Fruit fly (Drosophila melanogaster): ENCODE results near the gene Atpalpha.

Gene Atpalpha

dm6 chr3R:21013780-21014179 lies 65.3 kb downstream of the Atpalpha start:
- TF ChIP-seq Eip75B (GFP tag; optimal IDR thresholded peaks at IDR 0.05) (no peak), Hr4 (GFP tag; optimal IDR thresholded peaks at IDR 0.05) (no peak), Hr38 (GFP tag; optimal IDR thresholded peaks at IDR 0.05) (no peak), CG10669 (GFP tag; optimal IDR thresholded peaks at IDR 0.05) (no peak), CG3032 (tag; optimal IDR thresholded peaks at IDR 0.05) (no peak), CG6854 (GFP tag; optimal IDR thresholded peaks at IDR 0.05) (no peak), Ets96B (tag; optimal IDR thresholded peaks at IDR 0.05) (no peak), CG11902 (GFP tag; optimal IDR thresholded peaks at IDR 0.05) (no peak), CG4318 (GFP tag; optimal IDR thresholded peaks at IDR 0.05) (no peak), pdm3 (GFP tag; optimal IDR thresholded peaks at IDR 0.05) (no peak), CG10631 (GFP tag; optimal IDR thresholded peaks at IDR 0.05) (no peak), CG1621 (tag; optimal IDR thresholded peaks at IDR 0.05) (no peak), CG8119 (GFP tag; IDR thresholded peaks at IDR 0.05) (no peak), Hr39 (GFP tag; optimal IDR thresholded peaks at IDR 0.05) (no peak), salr (GFP tag; optimal IDR thresholded peaks at IDR 0.05) (no peak), eg (GFP tag; IDR thresholded peaks at IDR 0.05) (no peak)

dm6 chr3R:21015636-21016035 lies 67.1 kb downstream of the Atpalpha start, which contains the start of gene CG5697:
Gene CG5697 (plus strand): TSS chr3R:21015949.
- TF ChIP-seq fkh (GFP tag; optimal IDR thresholded peaks at IDR 0.05) = peak; percentile 60
- TF ChIP-seq svp (GFP tag) = peak; percentile 96
- TF ChIP-seq spab (GFP tag; optimal IDR thresholded peaks at IDR 0.05) = no peak
- no peak for TF ChIP-seq CG34406 (GFP tag; optimal IDR thresholded peaks at IDR 0.05)
- peak; percentile 3 for TF ChIP-seq CG3919 (GFP tag; optimal IDR thresholded peaks at IDR 0.05)
- TF ChIP-seq OdsH (GFP tag; optimal IDR thresholded peaks at IDR 0.05) = no peak
- TF ChIP-seq vri (GFP tag; optimal IDR thresholded peaks at IDR 0.05) = peak; percentile 93
- TF ChIP-seq Eip78C (GFP tag) = peak; percentile 72
- TF ChIP-seq topi (GFP tag; optimal IDR thresholded peaks at IDR 0.05) = peak; percentile 13

dm6 chr3R:21017464-21018080 lies 69.1 kb downstream of the Atpalpha start, which contains the start of gene Rlip:
Gene Rlip (plus strand): TSS chr3R:21017684.
- TF ChIP-seq achi (GFP tag; optimal IDR thresholded peaks at IDR 0.05) (no peak), CG10631 (GFP tag; optimal IDR thresholded peaks at IDR 0.05) (peak; percentile 39), fkh (GFP tag; optimal IDR thresholded peaks at IDR 0.05) (peak; percentile 76), spab (GFP tag; optimal IDR thresholded peaks at IDR 0.05) (no peak), eg (GFP tag; IDR thresholded peaks at IDR 0.05) (peak; percentile 79), Eip78C (GFP tag) (peak; percentile 47), CG10669 (GFP tag; optimal IDR thresholded peaks at IDR 0.05) (peak; percentile 63), Eip93F (GFP tag; optimal IDR thresholded peaks at IDR 0.05) (no peak), CG8319 (GFP tag; optimal IDR thresholded peaks at IDR 0.05) (peak; percentile 17), Gug (GFP tag; IDR thresholded peaks at IDR 0.05) (peak; percentile 57), CG8119 (GFP tag; IDR thresholded peaks at IDR 0.05) (no peak), fd59A (GFP tag; optimal IDR thresholded peaks at IDR 0.05) (no peak), CG9139 (GFP tag; optimal IDR thresholded peaks at IDR 0.05) (no peak), fd85E (GFP tag; optimal IDR thresholded peaks at IDR 0.05) (no peak), CG34406 (GFP tag; optimal IDR thresholded peaks at IDR 0.05) (no peak), CG3032 (tag; optimal IDR thresholded peaks at IDR 0.05) (peak; percentile 62), CG3919 (GFP tag; optimal IDR thresholded peaks at IDR 0.05) (peak; percentile 61), pdm3 (GFP tag; optimal IDR thresholded peaks at IDR 0.05) (peak; percentile 22), salr (GFP tag; optimal IDR thresholded peaks at IDR 0.05) (no peak), Sox102F (GFP tag; optimal IDR thresholded peaks at IDR 0.05) (no peak), CG8632 (GFP tag; optimal IDR thresholded peaks at IDR 0.05) (no peak), CG1621 (tag; optimal IDR thresholded peaks at IDR 0.05) (no peak), CG6276 (GFP tag; optimal IDR thresholded peaks at IDR 0.05) (peak; percentile 19), CG31627 (GFP tag; optimal IDR thresholded peaks at IDR 0.05) (peak; percentile 45), Blimp-1 (GFP tag; optimal IDR thresholded peaks at IDR 0.05) (no peak), net (GFP tag; optimal IDR thresholded peaks at IDR 0.05) (no peak), CG6854 (GFP tag; optimal IDR thresholded peaks at IDR 0.05) (no peak), Ets21C (GFP tag; optimal IDR thresholded peaks at IDR 0.05) (no peak), Met (GFP tag; optimal IDR thresholded peaks at IDR 0.05) (no peak), CG32006 (GFP tag; optimal IDR thresholded peaks at IDR 0.05) (no peak), lz (GFP tag; optimal IDR thresholded peaks at IDR 0.05) (peak; percentile 53), svp (GFP tag) (peak; percentile 67), Hr4 (GFP tag; optimal IDR thresholded peaks at IDR 0.05) (no peak), dac (GFP tag; optimal IDR thresholded peaks at IDR 0.05) (no peak), Ets96B (tag; optimal IDR thresholded peaks at IDR 0.05) (peak; percentile 68), vri (GFP tag; optimal IDR thresholded peaks at IDR 0.05) (peak; percentile 49), dsx (GFP tag; optimal IDR thresholded peaks at IDR 0.05; ENCODE audit: poor library complexity, severe bottlenecking) (peak; percentile 1), cyc (GFP tag; optimal IDR thresholded peaks at IDR 0.05) (peak; percentile 65)
